Fruit fly (Drosophila melanogaster): ENCODE measurements around the gene Syn1.

DNA sequence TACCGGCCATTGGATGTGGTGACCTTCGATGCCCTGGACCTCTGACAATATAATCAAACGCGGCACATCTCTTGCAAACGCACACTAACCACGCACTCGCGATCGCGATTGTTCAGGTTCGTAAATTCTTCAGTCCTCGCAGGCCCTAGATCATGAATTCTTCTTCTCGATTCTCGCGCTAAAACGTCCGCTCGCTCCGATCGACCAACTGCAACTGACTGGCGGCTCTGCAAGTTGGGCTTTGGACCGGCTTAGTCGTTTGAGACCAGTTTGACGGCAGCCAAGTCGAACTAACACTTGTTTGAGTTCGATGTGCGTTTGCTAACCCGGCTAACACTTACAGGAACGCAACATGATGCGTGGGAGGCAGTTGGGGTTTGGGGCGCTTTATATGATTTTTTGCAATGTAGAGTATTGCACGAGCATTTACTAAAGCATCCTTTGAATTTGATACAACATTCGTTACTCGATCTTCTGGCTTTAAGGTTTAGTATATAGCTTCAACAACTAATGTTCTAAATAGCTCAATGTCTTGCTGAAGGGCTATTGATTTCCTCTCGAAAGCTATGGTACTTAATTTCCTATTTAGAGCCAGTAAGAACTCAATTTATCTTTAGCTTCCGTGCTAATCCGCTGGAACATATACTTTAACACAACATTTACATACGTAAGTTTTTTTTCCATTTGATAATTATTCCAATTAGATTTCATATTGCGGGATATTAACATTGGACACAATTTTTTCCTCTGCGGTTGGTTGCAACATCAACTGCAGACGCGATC, 64.0 kb downstream of the Syn1 start, which contains the start of gene CG32447:
- TF ChIP-seq CG14711 (tag; optimal IDR thresholded peaks at IDR 0.05) (no peak), kay (GFP tag; ENCODE audit: borderline replicate concordance) (no peak), toe (GFP tag; optimal IDR thresholded peaks at IDR 0.05) (no peak), pad (GFP tag; optimal IDR thresholded peaks at IDR 0.05) (no peak), CG5204 (GFP tag; optimal IDR thresholded peaks at IDR 0.05) (no peak), CG7045 (GFP tag; optimal IDR thresholded peaks at IDR 0.05) (no peak), cnc (optimal IDR thresholded peaks at IDR 0.05) (no peak), CG33017 (tag; optimal IDR thresholded peaks at IDR 0.05) (no peak), ovo (GFP tag; optimal IDR thresholded peaks at IDR 0.05) (no peak), CG7101 (tag; optimal IDR thresholded peaks at IDR 0.05) (no peak), bab1 (GFP tag; optimal IDR thresholded peaks at IDR 0.05) (no peak)
